Worm (Caenorhabditis elegans) whole organism, early embryonic: Measurements from ENCODE around the gene mnat-1.

ENCODE experiments used
- ama-1 ChIP-seq: fragments of 150-350 bp; optimal IDR thresholded peaks from 2 replicates; lab custom pipeline; 2014
- hnd-1 ChIP-seq: sonication (generic microtip); optimal IDR thresholded peaks from 2 replicates; lab custom pipeline; 2016; ENCODE audit warnings: missing genetic modification characterization, missing compliant biosample characterization
- pes-1 ChIP-seq: fragments of 200-800 bp; sonication (Bioruptor generic); IDR thresholded peaks from 2 replicates; pipeline ENCODE4 v1.3.6; 2022; ENCODE audit warnings: missing genetic modification reagents, missing genetic modification characterization, missing compliant biosample characterization
- scrt-1 ChIP-seq: fragments of 200-800 bp; sonication (Bioruptor generic); IDR thresholded peaks from 2 replicates; pipeline ENCODE4 v1.3.6; 2022; ENCODE audit warnings: missing genetic modification characterization, missing compliant biosample characterization
- sea-1 ChIP-seq: fragments of 200-800 bp; sonication (Bioruptor generic); conservative IDR thresholded peaks from 2 replicates; pipeline ENCODE4 v1.3.6; 2022; ENCODE audit warnings: missing genetic modification characterization, missing compliant biosample characterization

ce11 chrII:2442243-2442642, 36.2 kb downstream of the mnat-1 start:
- no peak for TF ChIP-seq sea-1
- no peak for TF ChIP-seq scrt-1
- TF ChIP-seq hnd-1 = no peak
- TF ChIP-seq ama-1 (lab: Kevin White, UChicago) = no peak
- TF ChIP-seq pes-1 (GFP tag; lab: Robert Waterston, UW) = no peak
